Worm (Caenorhabditis elegans): ENCODE results near the gene dnc-4.

- TF ChIP-seq nhr-12 (tag; optimal IDR thresholded peaks at IDR 0.05) (no peak), tbx-8 (GFP tag; optimal IDR thresholded peaks at IDR 0.05) (no peak), elt-3 (tag; optimal IDR thresholded peaks at IDR 0.05) (no peak), ces-1 (GFP tag; optimal IDR thresholded peaks at IDR 0.05) (no peak), blmp-1 (tag; optimal IDR thresholded peaks at IDR 0.05) (no peak), sem-2 (GFP tag; optimal IDR thresholded peaks at IDR 0.05) (no peak), mab-5 (tag; optimal IDR thresholded peaks at IDR 0.05) (no peak), unc-62 (GFP tag; optimal IDR thresholded peaks at IDR 0.05) (no peak), lin-13 (tag; optimal IDR thresholded peaks at IDR 0.05) (no peak), M03D4.4 (tag; optimal IDR thresholded peaks at IDR 0.05) (no peak), nhr-237 (tag; optimal IDR thresholded peaks at IDR 0.05) (no peak)
These were observed 48.1 kb upstream of the dnc-4 start for ce11 chrIV:8067745-8068144.
